Worm (Caenorhabditis elegans) whole organism, early embryonic: ENCODE data around the gene T05A7.3.

Experiments used
- ama-1 ChIP-seq: fragments of 150-350 bp; optimal IDR thresholded peaks from 2 replicates; lab custom pipeline; 2014
- sea-1 ChIP-seq: fragments of 200-800 bp; sonication (Bioruptor generic); conservative IDR thresholded peaks from 2 replicates; pipeline ENCODE4 v1.3.6; 2022; ENCODE audit warnings: missing genetic modification characterization, missing compliant biosample characterization
- tbx-37 ChIP-seq: fragments of 200-800 bp; sonication (Bioruptor generic); conservative IDR thresholded peaks from 2 replicates; pipeline ENCODE4 v1.3.6; 2022; ENCODE audit warnings: missing genetic modification reagents, missing genetic modification characterization, missing compliant biosample characterization

DNA sequence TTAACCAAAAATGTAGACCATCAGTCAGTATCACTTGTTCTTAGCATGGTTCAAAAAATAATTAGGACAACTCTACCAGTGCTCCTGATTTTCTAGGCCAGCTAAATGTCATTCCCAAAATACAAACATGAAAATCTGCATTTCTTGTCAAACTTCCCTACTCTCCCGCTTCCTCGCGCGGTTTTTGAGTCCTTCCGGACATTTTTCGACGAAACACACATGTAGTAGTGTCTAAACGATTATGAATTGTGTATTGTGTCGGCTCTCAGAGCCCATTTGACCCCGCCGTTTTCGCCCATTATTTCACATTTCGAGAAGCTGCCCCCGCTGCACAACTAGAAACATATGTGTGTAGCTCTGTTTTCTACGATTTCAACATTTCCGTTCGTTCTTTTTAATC, 49.0 kb upstream of the T05A7.3 start, which contains the start of gene F35D11.1:
- TF ChIP-seq ama-1 (no peak), sea-1 (GFP tag; lab: Robert Waterston, UW) (no peak), tbx-37 (GFP tag; lab: Robert Waterston, UW) (no peak)
